Worm (Caenorhabditis elegans) whole organism, young adult: ENCODE data around the gene T01H3.3.

Experiments
- B0019.2 ChIP-seq: fragments of 200-800 bp; sonication (Bioruptor generic); conservative IDR thresholded peaks from 2 replicates; pipeline ENCODE4 v1.3.6; 2022; ENCODE audit warnings: missing genetic modification reagents, missing genetic modification characterization, missing compliant biosample characterization
- B0336.3 ChIP-seq: fragments of 200-800 bp; sonication (Bioruptor generic); IDR thresholded peaks from 2 replicates; pipeline ENCODE4 v1.3.6; 2022; ENCODE audit warnings: missing genetic modification characterization, missing compliant biosample characterization
- F39B2.1 ChIP-seq: fragments of 200-800 bp; sonication (Bioruptor generic); IDR thresholded peaks from 2 replicates; pipeline ENCODE4 v1.3.6; 2022; ENCODE audit warnings: missing genetic modification reagents, missing genetic modification characterization, missing compliant biosample characterization
- K11D2.4 ChIP-seq: fragments of 200-800 bp; sonication (Bioruptor generic); IDR thresholded peaks from 2 replicates; pipeline ENCODE4 v1.3.6; 2022; ENCODE audit warnings: missing genetic modification reagents, missing genetic modification characterization, missing compliant biosample characterization
- T07F8.4 ChIP-seq: sonication (generic microtip); optimal IDR thresholded peaks from 2 replicates; lab custom pipeline; 2016; ENCODE audit warnings: mild to moderate bottlenecking, missing genetic modification characterization, moderate library complexity, missing compliant biosample characterization
- T26A5.8 ChIP-seq: sonication (generic microtip); optimal IDR thresholded peaks from 2 replicates; lab custom pipeline; 2016; ENCODE audit warnings: missing genetic modification characterization, missing compliant biosample characterization
- Y53G8AR.9 ChIP-seq: fragments of 200-800 bp; sonication (Bioruptor generic); conservative IDR thresholded peaks from 2 replicates; pipeline ENCODE4 v1.3.6; 2022; ENCODE audit warnings: missing genetic modification reagents, missing genetic modification characterization, missing compliant biosample characterization
- atf-7 ChIP-seq: sonication (generic microtip); optimal IDR thresholded peaks from 2 replicates; lab custom pipeline; 2017; ENCODE audit warnings: mild to moderate bottlenecking, missing genetic modification characterization, missing compliant biosample characterization
- athp-1 ChIP-seq: sonication (generic microtip); optimal IDR thresholded peaks from 2 replicates; lab custom pipeline; 2017; ENCODE audit warnings: mild to moderate bottlenecking, missing genetic modification characterization, missing compliant biosample characterization
- ccch-3 ChIP-seq: fragments of 200-800 bp; sonication (Bioruptor generic); optimal IDR thresholded peaks from 2 replicates; lab custom pipeline; 2018; ENCODE audit warnings: mild to moderate bottlenecking, missing genetic modification characterization, missing compliant biosample characterization
- cebp-1 ChIP-seq, 2 experiments: fragments of 200-800 bp in 1 of 2; sonication (Bioruptor generic) in 1 of 2; sonication (generic microtip) in 1 of 2; IDR thresholded peaks in 1 of 2; optimal IDR thresholded peaks in 1 of 2; 2 replicates each; pipeline versions ENCODE4 v1.3.6 to Lab custom; 2017 to 2022; ENCODE audit warnings: missing compliant biosample characterization in 2 of 2, missing genetic modification characterization in 2 of 2, mild to moderate bottlenecking in 1 of 2, missing genetic modification reagents in 1 of 2, moderate library complexity in 1 of 2
- ceh-27 ChIP-seq: fragments of 200-800 bp; sonication (Bioruptor generic); optimal IDR thresholded peaks from 2 replicates; lab custom pipeline; 2018; ENCODE audit warnings: mild to moderate bottlenecking, missing genetic modification characterization, moderate library complexity, missing compliant biosample characterization
- ceh-40 ChIP-seq: fragments of 200-800 bp; sonication (Bioruptor generic); IDR thresholded peaks from 2 replicates; pipeline ENCODE4 v1.3.6; 2022; ENCODE audit warnings: missing genetic modification characterization, missing compliant biosample characterization
- ceh-58 ChIP-seq: fragments of 200-800 bp; sonication (Bioruptor generic); IDR thresholded peaks from 2 replicates; pipeline ENCODE4 v1.3.6; 2022; ENCODE audit warnings: missing genetic modification characterization, missing compliant biosample characterization
- chd-7 ChIP-seq: sonication (generic microtip); optimal IDR thresholded peaks from 2 replicates; lab custom pipeline; 2016; ENCODE audit warnings: mild to moderate bottlenecking, missing genetic modification characterization, moderate library complexity, missing compliant biosample characterization
- efl-1 ChIP-seq: fragments of 150-350 bp; optimal IDR thresholded peaks from 2 replicates; lab custom pipeline; 2014; ENCODE audit warnings: missing biosample characterization, missing genetic modification reagents, missing genetic modification characterization
- ekl-4 ChIP-seq: fragments of 200-800 bp; sonication (Bioruptor generic); IDR thresholded peaks from 2 replicates; pipeline ENCODE4 v1.3.6; 2022; ENCODE audit warnings: missing genetic modification reagents, missing genetic modification characterization, missing compliant biosample characterization
- gei-17 ChIP-seq: fragments of 200-800 bp; sonication (Bioruptor generic); optimal IDR thresholded peaks from 2 replicates; lab custom pipeline; 2018; ENCODE audit warnings: mild to moderate bottlenecking, missing genetic modification characterization, missing compliant biosample characterization
- him-1 ChIP-seq: sonication (generic microtip); optimal IDR thresholded peaks from 2 replicates; lab custom pipeline; 2016; ENCODE audit warnings: missing genotype, missing genetic modification reagents, missing genetic modification characterization, missing compliant biosample characterization
- hlh-12 ChIP-seq: sonication (generic microtip); optimal IDR thresholded peaks from 2 replicates; lab custom pipeline; 2016; ENCODE audit warnings: missing genetic modification characterization, missing compliant biosample characterization
- hmg-1.2 ChIP-seq: fragments of 200-800 bp; sonication (Bioruptor generic); IDR thresholded peaks from 2 replicates; pipeline ENCODE4 v1.3.6; 2022; ENCODE audit warnings: missing genetic modification reagents, missing genetic modification characterization, missing compliant biosample characterization
- hmg-20 ChIP-seq: fragments of 200-800 bp; sonication (Bioruptor generic); IDR thresholded peaks from 2 replicates; pipeline ENCODE4 v1.3.6; 2022; ENCODE audit warnings: missing genetic modification reagents, missing genetic modification characterization, missing compliant biosample characterization
- hrde-1 ChIP-seq: sonication (generic microtip); optimal IDR thresholded peaks from 2 replicates; lab custom pipeline; 2016; ENCODE audit warnings: missing genetic modification characterization, mild to moderate bottlenecking, missing compliant biosample characterization, moderate library complexity, missing genotype, missing genetic modification reagents, borderline replicate concordance
- hsf-1 ChIP-seq: fragments of 200-800 bp; sonication (Bioruptor generic); IDR thresholded peaks from 2 replicates; pipeline ENCODE4 v1.3.6; 2022; ENCODE audit warnings: missing genetic modification reagents, missing genetic modification characterization, missing compliant biosample characterization
- lin-26 ChIP-seq: fragments of 200-800 bp; sonication (Bioruptor generic); IDR thresholded peaks from 2 replicates; pipeline ENCODE4 v1.3.6; 2022; ENCODE audit warnings: missing genetic modification reagents, missing genetic modification characterization, missing compliant biosample characterization
- lin-35 ChIP-seq, 3 experiments: fragments of 150-350 bp in 2 of 3; sonication (generic microtip) in 1 of 3; optimal IDR thresholded peaks; 2 replicates each; lab custom pipeline; 2014 to 2018; ENCODE audit warnings: missing biosample characterization in 3 of 3, missing genetic modification characterization in 3 of 3, missing genetic modification reagents in 3 of 3
- lin-54 ChIP-seq: fragments of 200-800 bp; sonication (Bioruptor generic); optimal IDR thresholded peaks from 2 replicates; lab custom pipeline; 2018; ENCODE audit warnings: mild to moderate bottlenecking, missing genetic modification characterization, missing compliant biosample characterization
- madf-3 ChIP-seq: fragments of 200-800 bp; sonication (Bioruptor generic); IDR thresholded peaks from 2 replicates; pipeline ENCODE4 v1.3.6; 2022; ENCODE audit warnings: missing genetic modification reagents, missing genetic modification characterization, missing compliant biosample characterization
- madf-6 ChIP-seq: fragments of 200-800 bp; sonication (Bioruptor generic); IDR thresholded peaks from 2 replicates; pipeline ENCODE4 v1.3.6; 2022; ENCODE audit warnings: missing genetic modification reagents, missing genetic modification characterization, missing compliant biosample characterization
- mes-4 ChIP-seq: sonication (generic microtip); optimal IDR thresholded peaks from 2 replicates; lab custom pipeline; 2016; ENCODE audit warnings: missing genotype, missing genetic modification characterization, missing compliant biosample characterization
- nfya-1 ChIP-seq: sonication (generic microtip); optimal IDR thresholded peaks from 2 replicates; lab custom pipeline; 2017; ENCODE audit warnings: antibody characterized with exemption, missing compliant biosample characterization, missing genetic modification characterization, borderline replicate concordance; ENCODE audit not compliant: insufficient read depth
- nfya-2 ChIP-seq: fragments of 200-800 bp; sonication (Bioruptor generic); IDR thresholded peaks from 2 replicates; pipeline ENCODE4 v1.3.6; 2022; ENCODE audit warnings: missing genetic modification reagents, missing genetic modification characterization, missing compliant biosample characterization
- nfyb-1 ChIP-seq: fragments of 200-800 bp; sonication (Bioruptor generic); IDR thresholded peaks from 2 replicates; pipeline ENCODE4 v1.3.6; 2022; ENCODE audit warnings: missing genetic modification reagents, missing genetic modification characterization, missing compliant biosample characterization
- nhr-179 ChIP-seq: sonication (generic microtip); optimal IDR thresholded peaks from 2 replicates; lab custom pipeline; 2016; ENCODE audit warnings: mild to moderate bottlenecking, missing genetic modification characterization, missing compliant biosample characterization
- pha-4 ChIP-seq: fragments of 150-350 bp; sonication (generic microtip); optimal IDR thresholded peaks from 2 replicates; lab custom pipeline; 2014; ENCODE audit warnings: missing biosample characterization, missing genetic modification reagents, missing genetic modification characterization
- rcor-1 ChIP-seq: fragments of 200-800 bp; sonication (Bioruptor generic); IDR thresholded peaks from 2 replicates; pipeline ENCODE4 v1.3.6; 2022; ENCODE audit warnings: missing genetic modification reagents, missing genetic modification characterization, missing compliant biosample characterization
- rpc-1 ChIP-seq, 2 experiments: fragments of 150-350 bp in 1 of 2; sonication (generic microtip) in 1 of 2; optimal IDR thresholded peaks; 2 replicates each; lab custom pipeline; 2014 to 2018; ENCODE audit warnings: missing biosample characterization in 1 of 2, missing genetic modification characterization in 1 of 2, missing genetic modification reagents in 1 of 2, missing genotype in 1 of 2
- snpc-4 ChIP-seq, 5 experiments: fragments of 150-350 bp in 1 of 5; sonication (generic microtip) in 4 of 5; optimal IDR thresholded peaks; 2 replicates each; lab custom pipeline; 2014 to 2018; ENCODE audit warnings: missing genetic modification characterization in 5 of 5, missing biosample characterization in 3 of 5, antibody characterized with exemption in 2 of 5, mild to moderate bottlenecking in 2 of 5, missing compliant biosample characterization in 2 of 5, missing genotype in 2 of 5, moderate library complexity in 2 of 5, missing genetic modification reagents in 1 of 5
- somi-1 ChIP-seq: fragments of 200-800 bp; sonication (Bioruptor generic); optimal IDR thresholded peaks from 2 replicates; lab custom pipeline; 2018; ENCODE audit warnings: mild to moderate bottlenecking, missing genetic modification characterization, missing compliant biosample characterization
- tbp1 ChIP-seq: fragments of 200-800 bp; sonication (Bioruptor generic); optimal IDR thresholded peaks from 2 replicates; lab custom pipeline; 2018; ENCODE audit warnings: mild to moderate bottlenecking, missing genetic modification characterization, missing compliant biosample characterization
- tlf-1 ChIP-seq: fragments of 200-800 bp; sonication (Bioruptor generic); optimal IDR thresholded peaks from 2 replicates; lab custom pipeline; 2018; ENCODE audit warnings: mild to moderate bottlenecking, missing genetic modification characterization, missing compliant biosample characterization
- zfh-2 ChIP-seq: fragments of 200-800 bp; sonication (Bioruptor generic); conservative IDR thresholded peaks from 2 replicates; pipeline ENCODE4 v1.3.6; 2022; ENCODE audit warnings: missing genetic modification reagents, missing genetic modification characterization, missing compliant biosample characterization
- zim-3 ChIP-seq: sonication (generic microtip); optimal IDR thresholded peaks from 2 replicates; lab custom pipeline; 2017; ENCODE audit warnings: mild to moderate bottlenecking, missing genetic modification characterization, moderate library complexity, missing compliant biosample characterization
- ztf-22 ChIP-seq: fragments of 200-800 bp; sonication (Bioruptor generic); optimal IDR thresholded peaks from 2 replicates; lab custom pipeline; 2018; ENCODE audit warnings: mild to moderate bottlenecking, missing genetic modification characterization, moderate library complexity, missing compliant biosample characterization

Gene T01H3.3

DNA sequence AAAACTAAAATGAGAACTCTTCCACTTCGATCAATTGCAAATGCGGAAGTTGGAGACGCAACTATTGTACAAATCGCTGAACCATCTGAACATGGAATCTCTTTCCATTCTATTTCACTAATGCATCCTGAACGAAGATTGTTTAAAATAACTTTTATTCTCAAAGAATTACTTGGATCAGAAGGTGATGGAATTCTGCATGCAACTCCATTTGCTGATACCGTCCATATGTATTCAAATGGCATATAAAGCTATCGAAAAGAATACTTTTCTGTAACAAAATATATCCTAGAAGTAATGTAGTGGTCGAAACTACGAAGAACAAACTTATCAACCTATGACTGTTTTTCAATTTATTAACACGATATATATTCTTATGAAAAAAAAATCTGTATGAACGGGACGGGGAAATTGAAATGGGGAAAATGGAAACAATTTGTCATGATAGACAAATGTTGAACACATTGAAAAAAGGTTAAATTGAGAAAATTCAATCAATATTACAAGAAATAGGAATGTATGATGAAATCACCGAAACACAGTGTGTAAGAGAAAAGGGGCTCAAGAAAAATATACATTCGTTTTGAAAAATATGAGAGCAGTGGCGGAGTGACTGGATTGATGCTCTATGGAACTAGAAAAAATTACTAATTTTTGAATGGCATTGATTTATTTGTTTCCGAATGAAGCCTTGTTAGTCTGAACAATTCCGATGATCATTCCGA lies 4.2 kb upstream of the T01H3.3 start, which contains the start of gene T01H3.2:
TSS of gene T01H3.2 (minus strand) at position 251 of the 725 bp plus-strand sequence.
- TF ChIP-seq pha-4 (tag; lab: Kevin White, UChicago): no peak
- no peak for TF ChIP-seq cebp-1 (GFP tag; IDR thresholded peaks at IDR 0.05; lab: Robert Waterston, UW)
- peak; percentile 21 for TF ChIP-seq cebp-1 (tag; optimal IDR thresholded peaks at IDR 0.05; lab: Kevin White, UChicago)
- no peak for TF ChIP-seq efl-1 (GFP tag; lab: Kevin White, UChicago)
- TF ChIP-seq somi-1: no peak
- TF ChIP-seq nfyb-1 (GFP tag; lab: Robert Waterston, UW): peak; percentile 33; the same call in 1 of the 2 replicates
- TF ChIP-seq B0336.3: 0 out of 2 replicates have a peak, but pooled peaks have one; percentile 10
- TF ChIP-seq tbp1 (GFP tag; lab: Kevin White, UChicago): peak; percentile 21
- peak; percentile 37 for TF ChIP-seq lin-54 (GFP tag; lab: Kevin White, UChicago)
- TF ChIP-seq ceh-58 (GFP tag; lab: Robert Waterston, UW): no peak
- no peak for TF ChIP-seq lin-26
- TF ChIP-seq him-1 (tag; lab: Kevin White, UChicago): no peak
- TF ChIP-seq nfya-1 (tag; lab: Kevin White, UChicago): no peak
- no peak for TF ChIP-seq ceh-27 (GFP tag; lab: Kevin White, UChicago)
- TF ChIP-seq tlf-1: peak; percentile 51
- TF ChIP-seq hsf-1 (GFP tag; lab: Robert Waterston, UW): no peak
- TF ChIP-seq chd-7 (tag; lab: Kevin White, UChicago): peak; percentile 28
- TF ChIP-seq hmg-1.2: no peak
- peak; percentile 9 for TF ChIP-seq atf-7 (tag; lab: Kevin White, UChicago)
- TF ChIP-seq lin-35 (GFP tag; optimal IDR thresholded peaks at IDR 0.05; lab: Kevin White, UChicago): peak in 1 of 3 experiments; percentile 22
- TF ChIP-seq, all 124 proteins: peak for 9

DNA sequence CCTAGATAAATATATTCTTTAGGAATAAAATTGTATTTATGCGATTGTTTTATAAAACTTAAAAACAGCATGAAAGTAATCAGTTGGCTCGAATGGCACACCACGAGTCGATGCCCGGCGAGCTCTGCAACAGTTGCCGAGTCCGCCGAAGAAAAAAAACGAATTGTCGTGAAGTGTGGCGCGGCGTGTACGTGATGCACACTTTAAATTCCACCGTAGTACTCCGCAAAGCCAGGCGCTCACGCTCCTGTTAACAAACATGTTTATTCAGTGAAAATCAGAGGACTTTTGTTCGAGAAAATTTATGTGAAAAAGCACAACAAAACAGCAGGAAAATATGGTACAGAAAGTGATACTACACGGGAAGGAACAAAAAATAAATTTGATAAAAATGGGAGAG lies 3.1 kb downstream of the T01H3.3 start:
- TF ChIP-seq ccch-3: no peak
- no peak for TF ChIP-seq rpc-1 (optimal IDR thresholded peaks at IDR 0.05; lab: Kevin White, UChicago)
- TF ChIP-seq rpc-1 (tag; optimal IDR thresholded peaks at IDR 0.05; lab: Kevin White, UChicago): no peak
- no peak for TF ChIP-seq mes-4
- no peak for TF ChIP-seq zim-3 (tag; lab: Kevin White, UChicago)
- TF ChIP-seq cebp-1 (GFP tag; IDR thresholded peaks at IDR 0.05; lab: Robert Waterston, UW): no peak
- TF ChIP-seq cebp-1 (tag; optimal IDR thresholded peaks at IDR 0.05; lab: Kevin White, UChicago): peak; percentile 56
- no peak for TF ChIP-seq T26A5.8 (tag; lab: Kevin White, UChicago)
- no peak for TF ChIP-seq rcor-1 (GFP tag; lab: Robert Waterston, UW)
- TF ChIP-seq zfh-2: no peak
- no peak for TF ChIP-seq B0019.2
- peak; percentile 12 for TF ChIP-seq hrde-1 (tag; lab: Kevin White, UChicago)
- no peak for TF ChIP-seq madf-3 (GFP tag; lab: Robert Waterston, UW)
- TF ChIP-seq hlh-12 (tag; lab: Kevin White, UChicago): no peak
- TF ChIP-seq K11D2.4 (GFP tag; lab: Robert Waterston, UW): no peak
- TF ChIP-seq ceh-40 (GFP tag; lab: Robert Waterston, UW): no peak
- peak; percentile 20 for TF ChIP-seq tbp1 (GFP tag; lab: Kevin White, UChicago)
- peak; percentile 32 for TF ChIP-seq tlf-1
- TF ChIP-seq Y53G8AR.9 (GFP tag; lab: Robert Waterston, UW): no peak
- no peak for TF ChIP-seq nhr-179
- peak; percentile 68 for TF ChIP-seq athp-1
- no peak for TF ChIP-seq ztf-22 (GFP tag; lab: Kevin White, UChicago)
- TF ChIP-seq hmg-1.2: peak; percentile 42; the same call in 1 of the 2 replicates
- TF ChIP-seq ekl-4: peak; percentile 54; the same call in 1 of the 2 replicates
- TF ChIP-seq pha-4 (tag; lab: Kevin White, UChicago): no peak
- TF ChIP-seq F39B2.1 (GFP tag; lab: Robert Waterston, UW): no peak
- no peak for TF ChIP-seq T07F8.4
- TF ChIP-seq nfya-2 (GFP tag; lab: Robert Waterston, UW): no peak
- TF ChIP-seq gei-17 (GFP tag; lab: Kevin White, UChicago): no peak
- TF ChIP-seq snpc-4 (GFP tag; optimal IDR thresholded peaks at IDR 0.05; lab: Kevin White, UChicago): no peak
- peak in 1 of 4 experiments; percentile 39 for TF ChIP-seq snpc-4 (tag; optimal IDR thresholded peaks at IDR 0.05; lab: Kevin White, UChicago)
- no peak for TF ChIP-seq hmg-20
- peak; percentile 64 for TF ChIP-seq madf-6 (GFP tag; lab: Robert Waterston, UW)
